Worm (Caenorhabditis elegans) whole organism, L1 larva: ENCODE measurements around the gene F37A4.5.

ENCODE experiments used
- F16B12.6 ChIP-seq: fragments of 150-350 bp; optimal IDR thresholded peaks from 2 replicates; lab custom pipeline; 2014; ENCODE audit warnings: missing biosample characterization, missing genetic modification characterization
- ama-1 ChIP-seq: fragments of 150-350 bp; optimal IDR thresholded peaks from 2 replicates; lab custom pipeline; 2014
- blmp-1 ChIP-seq: fragments of 150-350 bp; optimal IDR thresholded peaks from 2 replicates; lab custom pipeline; 2014; ENCODE audit warnings: missing biosample characterization, missing genetic modification characterization
- elt-2 ChIP-seq: sonication (generic microtip); optimal IDR thresholded peaks from 2 replicates; lab custom pipeline; 2016; ENCODE audit warnings: missing genetic modification characterization, mild to moderate bottlenecking, inconsistent platforms, missing compliant biosample characterization, missing genetic modification reagents
- jun-1 ChIP-seq: fragments of 150-350 bp; optimal IDR thresholded peaks from 2 replicates; lab custom pipeline; 2014; ENCODE audit warnings: missing biosample characterization, missing genetic modification reagents, missing genetic modification characterization
- lin-13 ChIP-seq: fragments of 150-350 bp; optimal IDR thresholded peaks from 2 replicates; lab custom pipeline; 2014; ENCODE audit warnings: missing biosample characterization, missing genetic modification reagents, missing genetic modification characterization
- lin-39 ChIP-seq: fragments of 150-350 bp; optimal IDR thresholded peaks from 2 replicates; lab custom pipeline; 2014; ENCODE audit warnings: missing biosample characterization, missing genetic modification reagents, missing genetic modification characterization
- nhr-11 ChIP-seq: fragments of 150-350 bp; optimal IDR thresholded peaks from 2 replicates; lab custom pipeline; 2014; ENCODE audit warnings: missing biosample characterization, missing genetic modification characterization
- nhr-12 ChIP-seq: sonication (generic microtip); optimal IDR thresholded peaks from 2 replicates; lab custom pipeline; 2017; ENCODE audit warnings: missing biosample characterization, missing genetic modification characterization
- nhr-237 ChIP-seq: fragments of 150-350 bp; optimal IDR thresholded peaks from 2 replicates; lab custom pipeline; 2014; ENCODE audit warnings: missing biosample characterization, missing genetic modification characterization
- nhr-76 ChIP-seq: sonication (generic microtip); optimal IDR thresholded peaks from 2 replicates; lab custom pipeline; 2017; ENCODE audit warnings: missing biosample characterization, missing genetic modification characterization
- pag-3 ChIP-seq: sonication (generic microtip); optimal IDR thresholded peaks from 2 replicates; lab custom pipeline; 2017; ENCODE audit warnings: missing genetic modification characterization, mild to moderate bottlenecking, missing compliant biosample characterization, antibody characterized with exemption, borderline replicate concordance; ENCODE audit not compliant: insufficient read depth
- sup-37 ChIP-seq: fragments of 200-800 bp; sonication (Bioruptor generic); optimal IDR thresholded peaks from 2 replicates; lab custom pipeline; 2018; ENCODE audit warnings: mild to moderate bottlenecking, missing genetic modification characterization, missing compliant biosample characterization
- unc-62 ChIP-seq: fragments of 150-350 bp; optimal IDR thresholded peaks from 2 replicates; lab custom pipeline; 2014; ENCODE audit warnings: missing biosample characterization, missing genetic modification reagents, missing genetic modification characterization

ce11 chrIII:6746008-6746407 lies 34.3 kb downstream of the F37A4.5 start, which contains the start of gene dig-1:
- no peak for TF ChIP-seq elt-2 (tag; lab: Kevin White, UChicago)
- TF ChIP-seq jun-1 (tag; lab: Kevin White, UChicago) = no peak
- TF ChIP-seq F16B12.6 (tag; lab: Kevin White, UChicago) = no peak
- no peak for TF ChIP-seq unc-62 (GFP tag; lab: Kevin White, UChicago)
- TF ChIP-seq nhr-12 (tag; lab: Kevin White, UChicago) = no peak
- TF ChIP-seq nhr-76 (tag; lab: Kevin White, UChicago) = no peak
- TF ChIP-seq lin-13 = no peak
- TF ChIP-seq sup-37 (GFP tag; lab: Kevin White, UChicago) = no peak
- TF ChIP-seq nhr-11 = no peak
- TF ChIP-seq ama-1 (lab: Kevin White, UChicago) = no peak
- no peak for TF ChIP-seq pag-3 (tag; lab: Kevin White, UChicago)
- no peak for TF ChIP-seq nhr-237
- TF ChIP-seq blmp-1 (tag; lab: Kevin White, UChicago) = no peak
- TF ChIP-seq lin-39 (tag; lab: Kevin White, UChicago) = no peak
